Worm (Caenorhabditis elegans) whole organism, L4/young adult: Measurements from ENCODE around the gene acdh-8.

Experiments used
- W03F9.2 ChIP-seq: fragments of 150-350 bp; optimal IDR thresholded peaks from 2 replicates; lab custom pipeline; 2014; ENCODE audit warnings: missing biosample characterization, missing genetic modification characterization
- dao-5 ChIP-seq: sonication (generic microtip); optimal IDR thresholded peaks from 2 replicates; lab custom pipeline; 2016; ENCODE audit warnings: missing genotype, missing genetic modification characterization, moderate library complexity, missing compliant biosample characterization
- him-1 ChIP-seq: sonication (generic microtip); optimal IDR thresholded peaks from 2 replicates; lab custom pipeline; 2016; ENCODE audit warnings: missing genotype, missing genetic modification reagents, missing genetic modification characterization, missing compliant biosample characterization

ce11 chrII:5797348-5797977, 3.2 kb downstream of the acdh-8 start, which contains the start of the genes msp-63 and msp-142:
- TF ChIP-seq dao-5 (tag; lab: Kevin White, UChicago) (no peak), him-1 (tag; lab: Kevin White, UChicago) (no peak), W03F9.2 (no peak)
